Fruit fly (Drosophila melanogaster): ENCODE measurements around the gene Spn88Ea.

DNA sequence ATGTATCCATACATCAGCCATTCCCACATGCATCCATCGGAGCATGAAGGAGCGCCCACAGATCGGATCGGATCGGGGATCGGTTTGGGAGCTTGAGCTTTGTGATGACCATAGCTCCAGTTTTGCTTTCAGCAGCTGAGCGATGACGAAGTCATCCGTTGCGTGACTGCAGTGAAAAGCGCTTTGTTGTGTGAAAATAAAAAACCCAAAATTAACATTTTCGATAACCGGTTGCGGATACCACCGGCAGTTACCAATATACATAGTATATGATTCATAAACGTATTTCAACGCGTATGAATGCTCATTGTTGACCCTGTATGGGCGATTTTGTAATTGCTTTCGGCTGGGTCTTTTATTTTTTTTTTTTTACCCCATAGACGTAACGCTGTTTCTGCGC is 1.0 kb downstream of the Spn88Ea start:
- no peak for TF ChIP-seq usp (GFP tag; optimal IDR thresholded peaks at IDR 0.05)
- TF ChIP-seq Dfd (GFP tag; optimal IDR thresholded peaks at IDR 0.05), result no peak
- TF ChIP-seq pan (optimal IDR thresholded peaks at IDR 0.05), result no peak
- no peak for TF ChIP-seq lola (GFP tag; optimal IDR thresholded peaks at IDR 0.05)
- no peak for TF ChIP-seq Rel (GFP tag; optimal IDR thresholded peaks at IDR 0.05)
- TF ChIP-seq Rel (tag; optimal IDR thresholded peaks at IDR 0.05), result no peak
